Worm (Caenorhabditis elegans) whole organism, L2 larva: Measurements from ENCODE around the gene jmjd-1.2.

Source experiments
- R02D3.7 ChIP-seq: fragments of 150-350 bp; optimal IDR thresholded peaks from 2 replicates; lab custom pipeline; 2014; ENCODE audit warnings: missing biosample characterization, missing genetic modification characterization
- lin-39 ChIP-seq: fragments of 150-350 bp; optimal IDR thresholded peaks from 2 replicates; lab custom pipeline; 2014; ENCODE audit warnings: missing biosample characterization, missing genetic modification reagents, missing genetic modification characterization
- nhr-11 ChIP-seq: fragments of 150-350 bp; optimal IDR thresholded peaks from 2 replicates; lab custom pipeline; 2014; ENCODE audit warnings: missing biosample characterization, missing genetic modification characterization
- nhr-25 ChIP-seq: fragments of 150-350 bp; sonication (generic microtip); optimal IDR thresholded peaks from 3 replicates; lab custom pipeline; 2014; ENCODE audit warnings: missing biosample characterization, missing genetic modification characterization

DNA sequence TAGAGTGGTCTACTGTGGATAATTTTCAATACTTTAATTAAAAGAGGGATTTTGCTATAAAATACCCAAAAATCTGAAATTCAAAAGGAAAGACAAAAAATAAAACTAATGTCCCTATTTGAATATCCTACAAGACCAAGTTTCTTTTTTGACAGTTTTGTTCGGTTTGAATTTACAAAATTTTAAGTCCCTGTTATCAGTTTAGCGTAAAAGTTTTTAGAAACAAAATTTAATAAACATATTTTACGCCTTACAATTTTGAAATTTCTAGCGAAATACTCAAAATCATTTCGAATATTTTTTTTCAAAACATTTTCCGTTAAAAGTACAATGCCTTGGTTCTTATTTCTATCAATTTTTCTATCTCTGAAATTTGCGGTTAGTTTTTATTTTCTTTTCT, 31.7 kb downstream of the jmjd-1.2 start, which contains the start of gene spe-51:
- TF ChIP-seq lin-39 (tag; lab: Kevin White, UChicago) (no peak), R02D3.7 (tag; lab: Kevin White, UChicago) (no peak), nhr-25 (tag; lab: Kevin White, UChicago) (no peak), nhr-11 (tag; lab: Kevin White, UChicago) (no peak)
